Fruit fly (Drosophila melanogaster) whole organism, pupa: ENCODE measurements around the gene Or22b.

Experiments used
- CG10348 ChIP-seq: fragments of 200-800 bp; sonication (Bioruptor generic); IDR thresholded peaks from 2 replicates; pipeline ENCODE4 v1.3.6; 2022; ENCODE audit warnings: missing biosample characterization, missing genetic modification characterization
- CG12605 ChIP-seq: fragments of 200-800 bp; sonication (Bioruptor generic); IDR thresholded peaks from 2 replicates; pipeline ENCODE4 v1.3.6; 2022; ENCODE audit warnings: missing biosample characterization, missing genetic modification characterization
- CG13204 ChIP-seq: fragments of 200-800 bp; sonication (Bioruptor generic); optimal IDR thresholded peaks from 2 replicates; lab custom pipeline; 2018; ENCODE audit warnings: missing biosample characterization, mild to moderate bottlenecking, missing genetic modification characterization, moderate library complexity
- CG14655 ChIP-seq: fragments of 200-800 bp; sonication (Bioruptor generic); optimal IDR thresholded peaks from 3 replicates; lab custom pipeline; 2017; ENCODE audit warnings: mild to moderate bottlenecking, missing biosample characterization, missing genetic modification reagents, missing genetic modification characterization
- CG15710 ChIP-seq: fragments of 200-800 bp; sonication (Bioruptor generic); optimal IDR thresholded peaks from 2 replicates; lab custom pipeline; 2018; ENCODE audit warnings: missing biosample characterization, mild to moderate bottlenecking, missing genetic modification characterization, moderate library complexity
- CG17806 ChIP-seq: fragments of 200-800 bp; sonication (Bioruptor generic); optimal IDR thresholded peaks from 2 replicates; lab custom pipeline; 2018; ENCODE audit warnings: missing biosample characterization, mild to moderate bottlenecking, missing genetic modification characterization, moderate library complexity
- CG32121 ChIP-seq: fragments of 200-800 bp; sonication (Bioruptor generic); IDR thresholded peaks from 2 replicates; pipeline ENCODE4 v1.3.6; 2022; ENCODE audit warnings: missing biosample characterization, missing genetic modification characterization
- CG34367 ChIP-seq: fragments of 200-800 bp; sonication (Bioruptor generic); optimal IDR thresholded peaks from 2 replicates; lab custom pipeline; 2018; ENCODE audit warnings: missing biosample characterization, mild to moderate bottlenecking, missing genetic modification characterization
- CG4496 ChIP-seq: fragments of 200-800 bp; sonication (Bioruptor generic); IDR thresholded peaks from 3 replicates; pipeline ENCODE4 v1.3.6; 2022; ENCODE audit warnings: missing biosample characterization, missing genetic modification characterization
- CG8159 ChIP-seq: fragments of 200-800 bp; sonication (Bioruptor generic); optimal IDR thresholded peaks from 3 replicates; lab custom pipeline; 2018; ENCODE audit warnings: missing biosample characterization, mild to moderate bottlenecking, missing genetic modification characterization, moderate library complexity
- CG8301 ChIP-seq: fragments of 200-800 bp; sonication (Bioruptor generic); optimal IDR thresholded peaks from 2 replicates; lab custom pipeline; 2018; ENCODE audit warnings: missing biosample characterization, mild to moderate bottlenecking, missing genetic modification characterization
- CG9948 ChIP-seq: fragments of 200-800 bp; sonication (Bioruptor generic); optimal IDR thresholded peaks from 2 replicates; lab custom pipeline; 2018; ENCODE audit warnings: missing biosample characterization, mild to moderate bottlenecking, missing genetic modification characterization, moderate library complexity
- D1 ChIP-seq: fragments of 200-800 bp; sonication (Bioruptor generic); optimal IDR thresholded peaks from 2 replicates; lab custom pipeline; 2018; ENCODE audit warnings: missing biosample characterization, mild to moderate bottlenecking, missing genetic modification characterization, moderate library complexity
- EcR ChIP-seq: fragments of 200-800 bp; sonication (Bioruptor generic); optimal IDR thresholded peaks from 3 replicates; lab custom pipeline; 2019; ENCODE audit warnings: missing biosample characterization, missing genetic modification characterization, mild to moderate bottlenecking, moderate library complexity, missing genetic modification reagents
- Ets98B ChIP-seq: fragments of 200-800 bp; sonication (Bioruptor generic); IDR thresholded peaks from 2 replicates; pipeline ENCODE4 v1.3.6; 2022; ENCODE audit warnings: missing biosample characterization, missing genetic modification characterization
- Pif1A ChIP-seq: fragments of 200-800 bp; sonication (Bioruptor generic); optimal IDR thresholded peaks from 3 replicates; lab custom pipeline; 2016; ENCODE audit warnings: missing biosample characterization, missing genetic modification characterization
- Pif1B ChIP-seq: fragments of 200-800 bp; sonication (Bioruptor generic); optimal IDR thresholded peaks from 3 replicates; lab custom pipeline; 2016; ENCODE audit warnings: missing biosample characterization, missing genetic modification characterization
- Snoo ChIP-seq: fragments of 200-800 bp; sonication (Bioruptor generic); optimal IDR thresholded peaks from 3 replicates; lab custom pipeline; 2017; ENCODE audit warnings: missing biosample characterization, mild to moderate bottlenecking, missing genetic modification characterization, inconsistent platforms
- fd96Ca ChIP-seq: fragments of 200-800 bp; sonication (Bioruptor generic); IDR thresholded peaks from 3 replicates; pipeline ENCODE4 v1.3.6; 2022; ENCODE audit warnings: missing biosample characterization, missing genetic modification characterization
- gl ChIP-seq: fragments of 200-800 bp; sonication (Bioruptor generic); optimal IDR thresholded peaks from 2 replicates; lab custom pipeline; 2018; ENCODE audit warnings: missing biosample characterization, mild to moderate bottlenecking, missing genetic modification characterization
- rn ChIP-seq: fragments of 200-800 bp; sonication (Bioruptor generic); IDR thresholded peaks from 2 replicates; pipeline ENCODE4 v1.3.6; 2022; ENCODE audit warnings: missing biosample characterization, missing genetic modification characterization

Gene Or22b

DNA sequence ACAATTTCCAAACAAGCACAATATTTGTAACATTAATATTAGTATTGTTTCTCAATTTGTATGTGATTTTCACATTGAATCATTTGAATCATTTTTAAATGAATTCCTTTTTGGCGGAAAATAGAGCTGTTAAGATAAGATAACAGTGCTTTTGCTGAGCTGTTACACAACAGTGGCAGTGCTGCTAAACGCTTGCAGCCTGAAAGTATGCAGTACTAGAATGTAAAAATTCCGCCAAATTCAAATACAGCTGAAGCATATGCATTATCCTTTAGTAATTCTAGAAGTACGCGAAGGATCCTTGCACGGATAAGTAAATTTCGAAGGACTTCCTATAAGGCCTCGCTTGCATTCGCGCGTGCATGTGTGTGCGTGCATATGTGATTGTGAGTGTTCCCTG, 18.2 kb upstream of the Or22b start:
- TF ChIP-seq CG14655 (GFP tag; lab: Kevin White, UChicago) (no peak), rn (GFP tag; lab: Robert Waterston, UW) (no peak), CG10348 (GFP tag; lab: Robert Waterston, UW) (no peak), Pif1B (GFP tag; lab: Kevin White, UChicago) (no peak), CG17806 (no peak), Pif1A (GFP tag; lab: Kevin White, UChicago) (no peak), Ets98B (GFP tag; lab: Robert Waterston, UW) (no peak), CG8159 (no peak), CG15710 (tag; lab: Kevin White, UChicago) (no peak)
- TF ChIP-seq, all 21 proteins: peak for 0

DNA sequence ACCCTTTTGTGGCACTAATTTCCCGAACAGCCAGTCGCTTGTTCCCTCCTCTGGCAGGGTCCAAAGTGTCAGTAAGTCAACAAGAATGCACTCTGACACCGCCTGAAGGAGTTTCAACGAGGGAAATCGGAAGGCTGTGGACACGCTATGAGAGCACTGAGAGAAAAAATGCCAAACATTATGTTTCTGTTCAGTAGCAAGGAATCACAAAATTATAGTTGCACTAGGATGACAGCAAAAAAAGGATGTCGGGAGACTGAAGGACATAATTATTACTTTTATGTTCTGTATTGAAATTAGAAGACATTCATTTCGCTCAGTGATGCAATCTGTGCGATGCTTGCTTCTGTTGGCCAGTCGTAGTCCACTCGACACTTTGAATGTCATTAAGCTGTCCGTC, 12.7 kb upstream of the Or22b start:
- TF ChIP-seq CG34367 (tag; lab: Kevin White, UChicago) (no peak), Pif1B (GFP tag; lab: Kevin White, UChicago) (no peak), fd96Ca (GFP tag; lab: Robert Waterston, UW) (0 out of 3 replicates have a peak, but pooled peaks have one; percentile 34), CG17806 (no peak), CG14655 (GFP tag; lab: Kevin White, UChicago) (peak; percentile 9), CG8159 (peak; percentile 37), CG10348 (GFP tag; lab: Robert Waterston, UW) (no peak)

DNA sequence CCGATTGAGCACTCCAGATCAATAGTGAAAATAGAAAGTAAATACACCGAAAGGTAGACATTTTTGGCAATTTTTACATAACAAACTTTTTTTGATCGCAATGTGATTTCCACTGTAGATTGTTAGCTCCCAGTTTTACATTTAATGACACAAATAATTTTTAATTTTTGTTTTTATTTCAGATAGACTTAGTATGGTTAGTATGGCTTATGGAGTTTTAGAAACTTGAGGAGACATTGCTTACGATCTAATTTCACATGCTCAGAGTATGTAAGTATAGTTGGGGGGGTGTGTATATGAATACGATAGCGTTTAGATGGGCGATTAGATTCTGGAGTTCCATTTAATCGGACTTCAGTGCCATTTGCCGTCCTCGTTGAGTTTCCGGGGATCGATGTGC, 5.1 kb upstream of the Or22b start, which contains the start of gene CG18132:
TSS of gene CG18132 (minus strand) at position 101 of the 400 bp plus-strand sequence.
- no peak for TF ChIP-seq CG8159
- no peak for TF ChIP-seq fd96Ca (GFP tag; lab: Robert Waterston, UW)
- TF ChIP-seq CG10348 (GFP tag; lab: Robert Waterston, UW) = no peak
- no peak for TF ChIP-seq rn (GFP tag; lab: Robert Waterston, UW)
- TF ChIP-seq CG9948 (tag; lab: Kevin White, UChicago) = no peak
- TF ChIP-seq CG4496 (GFP tag; lab: Robert Waterston, UW) = no peak
- TF ChIP-seq Pif1A (GFP tag; lab: Kevin White, UChicago) = no peak
- no peak for TF ChIP-seq EcR (GFP tag; lab: Kevin White, UChicago)
- no peak for TF ChIP-seq CG13204 (GFP tag; lab: Kevin White, UChicago)
- no peak for TF ChIP-seq D1 (tag; lab: Kevin White, UChicago)
- no peak for TF ChIP-seq CG17806
- no peak for TF ChIP-seq CG15710 (tag; lab: Kevin White, UChicago)
- no peak for TF ChIP-seq Pif1B (GFP tag; lab: Kevin White, UChicago)
- no peak for TF ChIP-seq gl (tag; lab: Kevin White, UChicago)
- TF ChIP-seq CG34367 (tag; lab: Kevin White, UChicago) = no peak

DNA sequence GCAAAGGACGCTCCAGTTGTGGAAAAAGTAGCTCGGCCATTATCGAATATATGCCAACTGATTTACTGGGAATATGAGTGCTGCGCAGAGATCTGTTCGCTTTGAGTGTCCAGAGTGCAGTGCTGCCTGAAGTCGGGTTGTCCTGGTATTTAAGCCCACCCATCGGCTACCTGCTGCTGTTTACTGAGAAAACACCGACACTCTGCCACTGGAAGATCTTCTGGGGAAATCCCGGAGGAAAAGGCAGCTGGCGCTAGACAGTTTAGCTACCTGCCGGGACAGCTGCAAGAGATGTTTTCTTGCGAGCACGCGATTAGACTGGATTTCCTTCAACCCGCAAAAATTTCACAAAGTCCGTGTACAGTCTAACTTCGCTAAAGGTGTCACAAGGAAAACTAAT, 4.5 kb upstream of the Or22b start, which contains the start of gene halo:
TSS of gene halo (minus strand) at position 127 of the 400 bp plus-strand sequence.
- no peak for TF ChIP-seq CG34367 (tag; lab: Kevin White, UChicago)
- TF ChIP-seq gl (tag; lab: Kevin White, UChicago) = no peak
- no peak for TF ChIP-seq Pif1A (GFP tag; lab: Kevin White, UChicago)
- no peak for TF ChIP-seq CG12605 (GFP tag; lab: Robert Waterston, UW)
- no peak for TF ChIP-seq CG14655 (GFP tag; lab: Kevin White, UChicago)
- no peak for TF ChIP-seq CG4496 (GFP tag; lab: Robert Waterston, UW)
- TF ChIP-seq fd96Ca (GFP tag; lab: Robert Waterston, UW) = no peak
- TF ChIP-seq CG9948 (tag; lab: Kevin White, UChicago) = no peak
- TF ChIP-seq EcR (GFP tag; lab: Kevin White, UChicago) = no peak

DNA sequence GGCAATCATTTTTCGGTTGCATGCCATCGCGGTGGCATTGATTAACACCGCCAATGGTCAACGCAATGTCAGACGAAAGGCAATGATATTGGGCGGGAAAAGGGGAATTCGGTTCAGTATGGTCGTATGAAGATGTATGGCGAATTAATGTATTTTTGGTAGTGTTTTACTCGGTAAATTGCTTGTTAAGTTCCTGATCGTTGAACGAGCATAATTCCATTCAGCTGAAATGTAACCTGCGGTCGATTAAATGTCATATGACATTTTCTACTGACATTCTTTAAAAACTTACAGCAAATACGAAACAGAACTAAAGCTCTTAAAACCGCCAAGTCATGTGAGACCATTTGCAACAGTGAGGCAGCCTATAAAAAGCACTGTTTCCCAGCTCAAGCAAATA, 2.3 kb upstream of the Or22b start, which contains the start of gene Or22a:
TSS of gene Or22a (plus strand) at position 301 of the 400 bp plus-strand sequence.
- TF ChIP-seq CG32121 (GFP tag; lab: Robert Waterston, UW) (no peak), CG8301 (tag; lab: Kevin White, UChicago) (no peak), D1 (tag; lab: Kevin White, UChicago) (no peak), CG9948 (tag; lab: Kevin White, UChicago) (no peak), EcR (GFP tag; lab: Kevin White, UChicago) (no peak), CG14655 (GFP tag; lab: Kevin White, UChicago) (no peak)

DNA sequence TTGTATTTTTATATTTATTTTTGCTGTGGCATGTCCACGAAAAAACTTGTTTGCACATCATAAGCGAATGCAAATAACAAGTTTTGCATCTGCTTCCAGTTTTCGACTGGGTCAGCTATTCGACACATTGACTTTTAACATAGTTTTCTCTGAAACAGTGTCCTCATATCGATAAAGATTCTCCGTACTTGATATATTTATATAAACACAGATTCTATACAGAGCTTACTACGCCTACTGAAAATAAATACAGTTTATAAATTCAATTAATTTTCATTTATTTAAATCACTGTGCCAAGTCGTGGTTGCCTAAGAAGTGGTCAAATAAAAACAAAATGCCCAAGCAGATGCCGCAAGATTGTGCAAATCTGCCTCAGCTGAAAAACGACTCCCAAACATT, 12.7 kb downstream of the Or22b start:
- TF ChIP-seq Pif1A (GFP tag; lab: Kevin White, UChicago) (no peak), CG8301 (tag; lab: Kevin White, UChicago) (peak; percentile 22), CG32121 (GFP tag; lab: Robert Waterston, UW) (peak; percentile 68), CG17806 (no peak), rn (GFP tag; lab: Robert Waterston, UW) (no peak), Ets98B (GFP tag; lab: Robert Waterston, UW) (peak; percentile 72), D1 (tag; lab: Kevin White, UChicago) (no peak), CG14655 (GFP tag; lab: Kevin White, UChicago) (no peak), CG12605 (GFP tag; lab: Robert Waterston, UW) (no peak), Snoo (tag; lab: Kevin White, UChicago) (no peak), fd96Ca (GFP tag; lab: Robert Waterston, UW) (no peak), CG4496 (GFP tag; lab: Robert Waterston, UW) (peak; percentile 11; the same call in 1 of the 3 replicates)
